Fruit fly (Drosophila melanogaster) whole organism, embryonic: ENCODE measurements around the gene CG13032.

Source experiments
- Abd-B ChIP-seq: fragments of 200-800 bp; sonication (Bioruptor generic); optimal IDR thresholded peaks from 2 replicates; lab custom pipeline; 2018; ENCODE audit warnings: missing biosample characterization, mild to moderate bottlenecking, missing genetic modification characterization, moderate library complexity
- B-H1 ChIP-seq: fragments of 200-800 bp; sonication (Bioruptor generic); IDR thresholded peaks from 3 replicates; pipeline ENCODE4 v1.3.6; 2022; ENCODE audit warnings: missing biosample characterization, missing genetic modification characterization
- Bteb2 ChIP-seq: fragments of 200-800 bp; sonication (Bioruptor generic); optimal IDR thresholded peaks from 2 replicates; lab custom pipeline; 2016; ENCODE audit warnings: missing biosample characterization, missing genetic modification characterization
- CG10274 ChIP-seq: fragments of 200-800 bp; sonication (Bioruptor generic); optimal IDR thresholded peaks from 3 replicates; lab custom pipeline; 2017; ENCODE audit warnings: missing biosample characterization, mild to moderate bottlenecking, missing genetic modification characterization
- CG11456 ChIP-seq: fragments of 200-800 bp; sonication (Bioruptor generic); IDR thresholded peaks from 3 replicates; pipeline ENCODE4 v1.3.6; 2022; ENCODE audit warnings: missing biosample characterization, missing genetic modification characterization
- CG12071 ChIP-seq: fragments of 200-800 bp; sonication (Bioruptor generic); optimal IDR thresholded peaks from 3 replicates; lab custom pipeline; 2018; ENCODE audit warnings: missing biosample characterization, mild to moderate bottlenecking, missing genetic modification characterization
- CG14667 ChIP-seq: fragments of 200-800 bp; sonication (Bioruptor generic); IDR thresholded peaks from 2 replicates; pipeline ENCODE4 v1.3.6; 2022; ENCODE audit warnings: missing biosample characterization, missing genetic modification characterization
- CG2129 ChIP-seq: fragments of 200-800 bp; sonication (Bioruptor generic); IDR thresholded peaks from 2 replicates; pipeline ENCODE4 v1.3.6; 2022; ENCODE audit warnings: missing biosample characterization, missing genetic modification characterization; ENCODE audit not compliant: partially characterized antibody
- CG32772 ChIP-seq: fragments of 200-800 bp; sonication (Bioruptor generic); IDR thresholded peaks from 2 replicates; pipeline ENCODE4 v1.3.6; 2022; ENCODE audit warnings: missing biosample characterization, missing genetic modification characterization
- CG33557 ChIP-seq: fragments of 200-800 bp; sonication (Bioruptor generic); optimal IDR thresholded peaks from 2 replicates; lab custom pipeline; 2019; ENCODE audit warnings: missing biosample characterization, mild to moderate bottlenecking, missing genetic modification characterization, moderate library complexity
- CG3847 ChIP-seq: fragments of 200-800 bp; sonication (Bioruptor generic); IDR thresholded peaks from 2 replicates; pipeline ENCODE4 v1.3.6; 2022; ENCODE audit warnings: missing biosample characterization, missing genetic modification characterization
- CG6254 ChIP-seq: fragments of 200-800 bp; sonication (Bioruptor generic); optimal IDR thresholded peaks from 3 replicates; lab custom pipeline; 2017; ENCODE audit warnings: mild to moderate bottlenecking, missing biosample characterization, missing genetic modification reagents, missing genetic modification characterization
- CG6854 ChIP-seq: fragments of 200-800 bp; sonication (Bioruptor generic); optimal IDR thresholded peaks from 3 replicates; lab custom pipeline; 2017; ENCODE audit warnings: missing biosample characterization, mild to moderate bottlenecking, missing genetic modification characterization
- CG8089 ChIP-seq: fragments of 200-800 bp; sonication (Bioruptor generic); optimal IDR thresholded peaks from 3 replicates; lab custom pipeline; 2016; ENCODE audit warnings: missing biosample characterization, missing genetic modification characterization
- CoRest ChIP-seq: fragments of 200-800 bp; sonication (Bioruptor generic); optimal IDR thresholded peaks from 3 replicates; lab custom pipeline; 2018; ENCODE audit warnings: missing biosample characterization, mild to moderate bottlenecking, missing genetic modification characterization, moderate library complexity
- Deaf1 ChIP-seq: fragments of 200-800 bp; optimal IDR thresholded peaks from 3 replicates; lab custom pipeline; 2019; ENCODE audit warnings: missing biosample characterization, mild to moderate bottlenecking, missing genetic modification characterization, moderate library complexity
- Dek ChIP-seq: fragments of 200-800 bp; sonication (Bioruptor generic); optimal IDR thresholded peaks from 3 replicates; lab custom pipeline; 2019; ENCODE audit warnings: missing biosample characterization, mild to moderate bottlenecking, missing genetic modification characterization, moderate library complexity
- Doc2 ChIP-seq: fragments of 200-800 bp; sonication (Bioruptor generic); IDR thresholded peaks from 2 replicates; pipeline ENCODE4 v1.3.6; 2022; ENCODE audit warnings: missing biosample characterization, missing genetic modification characterization
- Hmr ChIP-seq: fragments of 200-800 bp; sonication (Bioruptor generic); optimal IDR thresholded peaks from 3 replicates; lab custom pipeline; 2017; ENCODE audit warnings: mild to moderate bottlenecking, missing biosample characterization, missing genetic modification reagents, missing genetic modification characterization
- Kr ChIP-seq: fragments of 200-800 bp; sonication (Bioruptor generic); optimal IDR thresholded peaks from 2 replicates; lab custom pipeline; 2017; ENCODE audit warnings: missing biosample characterization, mild to moderate bottlenecking, missing genetic modification characterization
- MBD-R2 ChIP-seq: fragments of 200-800 bp; sonication (Bioruptor generic); IDR thresholded peaks from 2 replicates; pipeline ENCODE4 v1.3.6; 2022; ENCODE audit warnings: missing biosample characterization, missing genetic modification characterization
- MESR4 ChIP-seq: fragments of 200-800 bp; sonication (Bioruptor generic); optimal IDR thresholded peaks from 2 replicates; lab custom pipeline; 2018; ENCODE audit warnings: missing biosample characterization, mild to moderate bottlenecking, missing genetic modification characterization, moderate library complexity
- Meics ChIP-seq: fragments of 200-800 bp; sonication (Bioruptor generic); optimal IDR thresholded peaks from 2 replicates; lab custom pipeline; 2017; ENCODE audit warnings: missing biosample characterization, mild to moderate bottlenecking, missing genetic modification characterization
- Nf-YB ChIP-seq: fragments of 200-800 bp; sonication (Bioruptor generic); optimal IDR thresholded peaks from 3 replicates; lab custom pipeline; 2019; ENCODE audit warnings: missing biosample characterization, mild to moderate bottlenecking, missing genetic modification characterization, moderate library complexity
- Scr ChIP-seq: fragments of 200-800 bp; sonication (Bioruptor generic); IDR thresholded peaks from 2 replicates; pipeline ENCODE4 v1.3.6; 2022; ENCODE audit warnings: missing biosample characterization, missing genetic modification characterization; ENCODE audit not compliant: partially characterized antibody
- Stat92E ChIP-seq, 3 experiments: fragments of >200 bp in 2 of 3; fragments of 200-800 bp in 1 of 3; sonication (Bioruptor generic) in 1 of 3; optimal IDR thresholded peaks; 2 replicates each; lab custom pipeline; 2017 to 2019; ENCODE audit warnings: missing biosample characterization in 3 of 3, missing genetic modification characterization in 3 of 3, mild to moderate bottlenecking in 1 of 3, moderate library complexity in 1 of 3
- YL-1 ChIP-seq: fragments of 200-800 bp; sonication (Bioruptor generic); optimal IDR thresholded peaks from 3 replicates; lab custom pipeline; 2017; ENCODE audit warnings: missing biosample characterization, mild to moderate bottlenecking, missing genetic modification characterization
- abd-A ChIP-seq: fragments of 200-800 bp; sonication (Bioruptor generic); optimal IDR thresholded peaks from 3 replicates; lab custom pipeline; 2019; ENCODE audit warnings: missing biosample characterization, mild to moderate bottlenecking, missing genetic modification characterization, moderate library complexity
- croc ChIP-seq: fragments of 200-800 bp; sonication (Bioruptor generic); conservative IDR thresholded peaks from 3 replicates; pipeline ENCODE4 v1.3.6; 2022; ENCODE audit warnings: missing biosample characterization, missing genetic modification characterization
- cwo ChIP-seq: fragments of 200-800 bp; sonication (Bioruptor generic); optimal IDR thresholded peaks from 3 replicates; lab custom pipeline; 2017; ENCODE audit warnings: missing biosample characterization, missing genetic modification characterization, mild to moderate bottlenecking, moderate library complexity, missing genetic modification reagents
- ems ChIP-seq: fragments of 200-800 bp; sonication (Bioruptor generic); optimal IDR thresholded peaks from 3 replicates; lab custom pipeline; 2016; ENCODE audit warnings: missing biosample characterization, missing genetic modification characterization
- en ChIP-seq: fragments of 200-800 bp; sonication (Bioruptor generic); optimal IDR thresholded peaks from 2 replicates; lab custom pipeline; 2016; ENCODE audit warnings: missing biosample characterization, missing genetic modification characterization
- fd96Cb ChIP-seq: fragments of 200-800 bp; sonication (Bioruptor generic); optimal IDR thresholded peaks from 2 replicates; lab custom pipeline; 2018; ENCODE audit warnings: missing biosample characterization, mild to moderate bottlenecking, missing genetic modification characterization, moderate library complexity
- gro ChIP-seq: fragments of 200-800 bp; sonication (Bioruptor generic); optimal IDR thresholded peaks from 2 replicates; lab custom pipeline; 2016; ENCODE audit warnings: missing biosample characterization, missing genetic modification characterization
- knrl ChIP-seq: fragments of 200-800 bp; sonication (Bioruptor generic); IDR thresholded peaks from 3 replicates; pipeline ENCODE4 v1.3.6; 2022; ENCODE audit warnings: missing biosample characterization, missing genetic modification characterization; ENCODE audit not compliant: partially characterized antibody
- lbe ChIP-seq: fragments of 200-800 bp; sonication (Bioruptor generic); optimal IDR thresholded peaks from 2 replicates; lab custom pipeline; 2016; ENCODE audit warnings: missing biosample characterization, mild to moderate bottlenecking, missing genetic modification characterization
- nerfin-1 ChIP-seq: fragments of 200-800 bp; sonication (Bioruptor generic); optimal IDR thresholded peaks from 3 replicates; lab custom pipeline; 2019; ENCODE audit warnings: missing biosample characterization, mild to moderate bottlenecking, missing genetic modification characterization, moderate library complexity
- nerfin-2 ChIP-seq: fragments of 200-800 bp; sonication (Bioruptor generic); IDR thresholded peaks from 2 replicates; pipeline ENCODE4 v1.3.6; 2022; ENCODE audit warnings: missing biosample characterization, missing genetic modification characterization; ENCODE audit not compliant: partially characterized antibody
- prd ChIP-seq, 3 experiments: fragments of >200 bp in 2 of 3; fragments of 200-800 bp in 1 of 3; sonication (Bioruptor generic) in 1 of 3; optimal IDR thresholded peaks in 2 of 3; IDR thresholded peaks in 1 of 3; 2 replicates in 2 of 3; 3 replicates in 1 of 3; pipeline versions ENCODE4 v1.3.6 to Lab custom; 2017 to 2022; ENCODE audit warnings: missing biosample characterization in 1 of 3, missing genetic modification characterization in 1 of 3
- so ChIP-seq: fragments of 200-800 bp; sonication (Bioruptor generic); IDR thresholded peaks from 3 replicates; pipeline ENCODE4 v1.3.6; 2022; ENCODE audit warnings: missing biosample characterization, missing genetic modification characterization
- ssp ChIP-seq: fragments of 200-800 bp; sonication (Bioruptor generic); IDR thresholded peaks from 2 replicates; pipeline ENCODE4 v1.3.6; 2022; ENCODE audit warnings: missing biosample characterization, missing genetic modification characterization
- stc ChIP-seq: fragments of 200-800 bp; sonication (Bioruptor generic); IDR thresholded peaks from 2 replicates; pipeline ENCODE4 v1.3.6; 2022; ENCODE audit warnings: missing biosample characterization, missing genetic modification characterization
- tio ChIP-seq: fragments of 200-800 bp; sonication (Bioruptor generic); optimal IDR thresholded peaks from 2 replicates; lab custom pipeline; 2017; ENCODE audit warnings: missing biosample characterization, missing genetic modification characterization, inconsistent platforms
- tna ChIP-seq: fragments of 200-800 bp; sonication (Bioruptor generic); IDR thresholded peaks from 2 replicates; pipeline ENCODE4 v1.3.6; 2022; ENCODE audit warnings: missing biosample characterization, missing genetic modification characterization; ENCODE audit not compliant: partially characterized antibody
- tx ChIP-seq: fragments of 200-800 bp; sonication (Bioruptor generic); optimal IDR thresholded peaks from 2 replicates; lab custom pipeline; 2016; ENCODE audit warnings: missing biosample characterization, missing genetic modification characterization
- vfl ChIP-seq: fragments of 200-800 bp; sonication (Bioruptor generic); optimal IDR thresholded peaks from 2 replicates; lab custom pipeline; 2016; ENCODE audit warnings: missing biosample characterization, missing genetic modification characterization
- zen2 ChIP-seq: fragments of 200-800 bp; sonication (Bioruptor generic); IDR thresholded peaks from 3 replicates; pipeline ENCODE4 v1.3.6; 2022; ENCODE audit warnings: missing biosample characterization, missing genetic modification characterization; ENCODE audit not compliant: partially characterized antibody

CG13032 gene

dm6 chr3L:16647578-16648113 lies 26.1 kb upstream of the CG13032 start, which contains the start of gene Abl (continued):
- TF ChIP-seq CG3847 (GFP tag; lab: Robert Waterston, UW) (peak; percentile 93), stc (peak; percentile 32; the same call in 1 of the 2 replicates), Stat92E (GFP tag; optimal IDR thresholded peaks at IDR 0.05; lab: Kevin White, UChicago) (peak in 1 of 3 experiments; percentile 85), so (GFP tag; lab: Robert Waterston, UW) (peak; percentile 46; the same call in 2 of the 3 replicates), croc (GFP tag; lab: Robert Waterston, UW) (peak; percentile 19; the same call in 2 of the 3 replicates), ssp (GFP tag; lab: Robert Waterston, UW) (peak; percentile 50; the same call in 1 of the 2 replicates), tio (no peak), CG2129 (GFP tag; lab: Robert Waterston, UW) (peak; percentile 56), YL-1 (GFP tag; lab: Kevin White, UChicago) (peak; percentile 73), tx (GFP tag; lab: Kevin White, UChicago) (peak; percentile 68), ems (GFP tag; lab: Kevin White, UChicago) (peak; percentile 72), MBD-R2 (GFP tag; lab: Robert Waterston, UW) (peak; percentile 82), fd96Cb (no peak), Scr (GFP tag; lab: Robert Waterston, UW) (peak; percentile 77), MESR4 (GFP tag; lab: Kevin White, UChicago) (peak; percentile 91), Hmr (GFP tag; lab: Kevin White, UChicago) (peak; percentile 95), CG6854 (no peak), CG11456 (GFP tag; lab: Robert Waterston, UW) (peak; percentile 64; the same call in 1 of the 3 replicates), nerfin-1 (tag; lab: Kevin White, UChicago) (peak; percentile 89), Nf-YB (peak; percentile 26), tna (peak; percentile 72), CG32772 (no peak), Doc2 (GFP tag; lab: Robert Waterston, UW) (no peak), Deaf1 (tag; lab: Kevin White, UChicago) (peak; percentile 50), CG12071 (GFP tag; lab: Kevin White, UChicago) (peak; percentile 33), Kr (no peak), nerfin-2 (GFP tag; lab: Robert Waterston, UW) (peak; percentile 50; the same call in 1 of the 2 replicates), zen2 (GFP tag; lab: Robert Waterston, UW) (0 out of 3 replicates have a peak, but pooled peaks have one; percentile 34), CoRest (tag; lab: Kevin White, UChicago) (peak; percentile 74), Dek (tag; lab: Kevin White, UChicago) (peak; percentile 69), prd (optimal IDR thresholded peaks at IDR 0.05; lab: Kevin White, UChicago) (no peak), prd (GFP tag; IDR thresholded peaks at IDR 0.05; lab: Robert Waterston, UW) (0 out of 3 replicates have a peak, but pooled peaks have one; percentile 10), gro (peak; percentile 95), Bteb2 (GFP tag; lab: Kevin White, UChicago) (peak; percentile 73), abd-A (tag; lab: Kevin White, UChicago) (peak; percentile 87), CG14667 (GFP tag; lab: Robert Waterston, UW) (no peak), lbe (peak; percentile 74), knrl (GFP tag; lab: Robert Waterston, UW) (peak; percentile 83), Meics (GFP tag; lab: Kevin White, UChicago) (peak; percentile 40), cwo (GFP tag; lab: Kevin White, UChicago) (peak; percentile 45), vfl (GFP tag; lab: Kevin White, UChicago) (peak; percentile 89), CG10274 (GFP tag; lab: Kevin White, UChicago) (no peak), Abd-B (GFP tag; lab: Kevin White, UChicago) (peak; percentile 85), CG33557 (no peak), CG6254 (GFP tag; lab: Kevin White, UChicago) (no peak), CG8089 (GFP tag; lab: Kevin White, UChicago) (peak; percentile 39), B-H1 (GFP tag; lab: Robert Waterston, UW) (0 out of 3 replicates have a peak, but pooled peaks have one; percentile 20), en (GFP tag; lab: Kevin White, UChicago) (peak; percentile 32)
